Fruit fly (Drosophila melanogaster): ENCODE measurements around the gene KFase.

The KFase gene

dm6 chr2L:6455955-6456599, 32.5 kb downstream of the KFase start, which contains the start of gene frj:
TSS of gene frj (plus strand) at chr2L:6456052.
- TF ChIP-seq CG4496 (GFP tag; IDR thresholded peaks at IDR 0.05) (peak; percentile 78), CG32121 (GFP tag; IDR thresholded peaks at IDR 0.05) (peak; percentile 56; the same call in 1 of the 2 replicates), Pif1A (GFP tag; optimal IDR thresholded peaks at IDR 0.05) (peak; percentile 3), CG8301 (tag; optimal IDR thresholded peaks at IDR 0.05) (peak; percentile 25), fd96Ca (GFP tag; IDR thresholded peaks at IDR 0.05) (peak; percentile 50; the same call in 1 of the 3 replicates), CG34367 (tag; optimal IDR thresholded peaks at IDR 0.05) (peak; percentile 32), CG17806 (tag; optimal IDR thresholded peaks at IDR 0.05) (peak; percentile 47), Ets98B (GFP tag; IDR thresholded peaks at IDR 0.05) (peak; percentile 53; the same call in 1 of the 2 replicates), CG13204 (GFP tag; optimal IDR thresholded peaks at IDR 0.05) (no peak), CG9948 (tag; optimal IDR thresholded peaks at IDR 0.05) (peak; percentile 17), CG8159 (tag; optimal IDR thresholded peaks at IDR 0.05) (peak; percentile 52), CG15710 (tag; optimal IDR thresholded peaks at IDR 0.05) (peak; percentile 42), CG14655 (GFP tag; optimal IDR thresholded peaks at IDR 0.05) (no peak), D1 (tag; optimal IDR thresholded peaks at IDR 0.05) (no peak)

- no peak for TF ChIP-seq CG10348 (GFP tag; IDR thresholded peaks at IDR 0.05)
- TF ChIP-seq CG15710 (tag; optimal IDR thresholded peaks at IDR 0.05), result no peak
- no peak for TF ChIP-seq CG8301 (tag; optimal IDR thresholded peaks at IDR 0.05)
- no peak; the same call in 2 of the 3 replicates for TF ChIP-seq fd96Ca (GFP tag; IDR thresholded peaks at IDR 0.05)
- no peak for TF ChIP-seq CG4496 (GFP tag; IDR thresholded peaks at IDR 0.05)
- no peak for TF ChIP-seq gl (tag; optimal IDR thresholded peaks at IDR 0.05)
- TF ChIP-seq D1 (tag; optimal IDR thresholded peaks at IDR 0.05), result no peak
- no peak for TF ChIP-seq CG17806 (tag; optimal IDR thresholded peaks at IDR 0.05)
- no peak for TF ChIP-seq CG8159 (tag; optimal IDR thresholded peaks at IDR 0.05)
- TF ChIP-seq Ets98B (GFP tag; IDR thresholded peaks at IDR 0.05), result peak; percentile 25; the same call in 1 of the 2 replicates
- no peak for TF ChIP-seq Snoo (tag; optimal IDR thresholded peaks at IDR 0.05)
- peak; percentile 16; the same call in 1 of the 2 replicates for TF ChIP-seq CG32121 (GFP tag; IDR thresholded peaks at IDR 0.05)
- TF ChIP-seq Pif1B (GFP tag; optimal IDR thresholded peaks at IDR 0.05), result peak; percentile 6
- TF ChIP-seq Pif1A (GFP tag; optimal IDR thresholded peaks at IDR 0.05), result peak; percentile 20
- no peak for TF ChIP-seq rn (GFP tag; IDR thresholded peaks at IDR 0.05)
- peak; percentile 48 for TF ChIP-seq EcR (GFP tag; optimal IDR thresholded peaks at IDR 0.05)
- no peak for TF ChIP-seq CG14655 (GFP tag; optimal IDR thresholded peaks at IDR 0.05)
- peak; percentile 21 for TF ChIP-seq CG13204 (GFP tag; optimal IDR thresholded peaks at IDR 0.05)
- no peak for TF ChIP-seq CG9948 (tag; optimal IDR thresholded peaks at IDR 0.05)
- no peak for TF ChIP-seq CG12605 (GFP tag; IDR thresholded peaks at IDR 0.05)
- no peak for TF ChIP-seq CG34367 (tag; optimal IDR thresholded peaks at IDR 0.05)
These were observed 33.3 kb downstream of the KFase start, which contains the start of gene retm for dm6 chr2L:6455032-6455954. TSS of gene retm (minus strand) at chr2L:6455929.

dm6 chr2L:6449753-6450152, 38.8 kb downstream of the KFase start:
- TF ChIP-seq EcR (GFP tag; optimal IDR thresholded peaks at IDR 0.05) (peak; percentile 80), CG8159 (tag; optimal IDR thresholded peaks at IDR 0.05) (no peak)

- TF ChIP-seq D1 (tag; optimal IDR thresholded peaks at IDR 0.05), result peak; percentile 38
- no peak for TF ChIP-seq CG13204 (GFP tag; optimal IDR thresholded peaks at IDR 0.05)
- TF ChIP-seq fd96Ca (GFP tag; IDR thresholded peaks at IDR 0.05), result no peak
- no peak for TF ChIP-seq CG4496 (GFP tag; IDR thresholded peaks at IDR 0.05)
These were observed 40.2 kb downstream of the KFase start, which contains the start of gene Acox3 for dm6 chr2L:6448334-6448703. TSS of gene Acox3 (minus strand) at chr2L:6448403.

dm6 chr2L:6447581-6448333, 40.8 kb downstream of the KFase start:
- no peak for TF ChIP-seq rn (GFP tag; IDR thresholded peaks at IDR 0.05)
- no peak for TF ChIP-seq CG17806 (tag; optimal IDR thresholded peaks at IDR 0.05)
- peak; percentile 59 for TF ChIP-seq CG13204 (GFP tag; optimal IDR thresholded peaks at IDR 0.05)
- TF ChIP-seq CG8159 (tag; optimal IDR thresholded peaks at IDR 0.05), result no peak
- peak; percentile 21 for TF ChIP-seq gl (tag; optimal IDR thresholded peaks at IDR 0.05)
- TF ChIP-seq EcR (GFP tag; optimal IDR thresholded peaks at IDR 0.05), result peak; percentile 48
- TF ChIP-seq CG9948 (tag; optimal IDR thresholded peaks at IDR 0.05), result no peak
- TF ChIP-seq Snoo (tag; optimal IDR thresholded peaks at IDR 0.05), result no peak
- no peak for TF ChIP-seq CG15710 (tag; optimal IDR thresholded peaks at IDR 0.05)
- TF ChIP-seq CG32121 (GFP tag; IDR thresholded peaks at IDR 0.05), result no peak
- no peak for TF ChIP-seq Pif1A (GFP tag; optimal IDR thresholded peaks at IDR 0.05)
- TF ChIP-seq Pif1B (GFP tag; optimal IDR thresholded peaks at IDR 0.05), result no peak
- TF ChIP-seq D1 (tag; optimal IDR thresholded peaks at IDR 0.05), result no peak
- 0 out of 2 replicates have a peak, but pooled peaks have one; percentile 9 for TF ChIP-seq Ets98B (GFP tag; IDR thresholded peaks at IDR 0.05)
- TF ChIP-seq CG14655 (GFP tag; optimal IDR thresholded peaks at IDR 0.05), result no peak
- peak; percentile 25 for TF ChIP-seq CG8301 (tag; optimal IDR thresholded peaks at IDR 0.05)
- TF ChIP-seq CG12605 (GFP tag; IDR thresholded peaks at IDR 0.05), result peak; percentile 59; the same call in 1 of the 2 replicates
- TF ChIP-seq CG34367 (tag; optimal IDR thresholded peaks at IDR 0.05), result no peak
- no peak for TF ChIP-seq fd96Ca (GFP tag; IDR thresholded peaks at IDR 0.05)
- TF ChIP-seq CG10348 (GFP tag; IDR thresholded peaks at IDR 0.05), result no peak
- TF ChIP-seq CG4496 (GFP tag; IDR thresholded peaks at IDR 0.05), result no peak
